Worm (Caenorhabditis elegans): ENCODE results near the gene clec-66.

clec-66 gene

ce11 chrII:12944587-12945126, 40.5 kb downstream of the clec-66 start (continued):
- peak; percentile 81 to 86 for TF ChIP-seq efl-1 (optimal IDR thresholded peaks at IDR 0.05)
- peak; percentile 67 to 98 for TF ChIP-seq efl-1 (GFP tag; optimal IDR thresholded peaks at IDR 0.05 in 1 of 2)
- TF ChIP-seq nhr-19 (GFP tag; conservative IDR thresholded peaks at IDR 0.05), result peak; percentile 98
- no peak for TF ChIP-seq ceh-63 (GFP tag; optimal IDR thresholded peaks at IDR 0.05)
- no peak for TF ChIP-seq alr-1 (tag; optimal IDR thresholded peaks at IDR 0.05; ENCODE audit: borderline replicate concordance)
- TF ChIP-seq snu-23 (GFP tag; optimal IDR thresholded peaks at IDR 0.05), result peak; percentile 97
- TF ChIP-seq nhr-11 (tag; optimal IDR thresholded peaks at IDR 0.05), result peak; percentile 70
- peak; percentile 93 for TF ChIP-seq aly-2 (tag; optimal IDR thresholded peaks at IDR 0.05)
- no peak for TF ChIP-seq pag-3 (tag; optimal IDR thresholded peaks at IDR 0.05; ENCODE audit: borderline replicate concordance, insufficient read depth)
- peak; percentile 85 for TF ChIP-seq ztf-4 (tag; optimal IDR thresholded peaks at IDR 0.05)
- peak; percentile 35 for TF ChIP-seq lin-15B (tag; optimal IDR thresholded peaks at IDR 0.05)
- TF ChIP-seq unc-30 (tag; optimal IDR thresholded peaks at IDR 0.05), result no peak
- peak; percentile 46 for TF ChIP-seq nhr-237 (tag; optimal IDR thresholded peaks at IDR 0.05)
- peak; percentile 97 for TF ChIP-seq nhr-20 (tag; optimal IDR thresholded peaks at IDR 0.05)
- TF ChIP-seq F16B12.6 (tag; optimal IDR thresholded peaks at IDR 0.05), result peak; percentile 39
- peak; percentile 57 to 71 (median 69) for TF ChIP-seq dpl-1 (GFP tag; optimal IDR thresholded peaks at IDR 0.05)
- TF ChIP-seq lin-35 (GFP tag; optimal IDR thresholded peaks at IDR 0.05), result peak; percentile 69 to 89
- peak; percentile 92 for TF ChIP-seq zip-4 (GFP tag; optimal IDR thresholded peaks at IDR 0.05)
- TF ChIP-seq vab-15 (tag; optimal IDR thresholded peaks at IDR 0.05), result no peak
- TF ChIP-seq aha-1 (tag; optimal IDR thresholded peaks at IDR 0.05), result peak; percentile 25
- peak; percentile 89 for TF ChIP-seq C04F5.9 (tag; optimal IDR thresholded peaks at IDR 0.05)
- TF ChIP-seq hlh-17 (GFP tag; optimal IDR thresholded peaks at IDR 0.05; ENCODE audit: borderline replicate concordance), result no peak
- peak; percentile 98 for TF ChIP-seq swsn-7 (tag; optimal IDR thresholded peaks at IDR 0.05)
- peak; percentile 98 for TF ChIP-seq nhr-71 (tag; optimal IDR thresholded peaks at IDR 0.05)
- no peak for TF ChIP-seq unc-62 (GFP tag; optimal IDR thresholded peaks at IDR 0.05)
- TF ChIP-seq xbp-1 (tag; optimal IDR thresholded peaks at IDR 0.05), result peak; percentile 94
- peak; percentile 91 for TF ChIP-seq hpl-2 (GFP tag; optimal IDR thresholded peaks at IDR 0.05)
- peak; percentile 80 for TF ChIP-seq mep-1 (tag; optimal IDR thresholded peaks at IDR 0.05)
- peak; percentile 79 to 85 for TF ChIP-seq lsy-2 (tag; optimal IDR thresholded peaks at IDR 0.05)
- TF ChIP-seq unc-86 (tag; optimal IDR thresholded peaks at IDR 0.05), result peak; percentile 91
- TF ChIP-seq nhr-85 (tag), result peak; percentile 97
- TF ChIP-seq sox-4 (tag; optimal IDR thresholded peaks at IDR 0.05), result peak; percentile 81
- peak; percentile 77 for TF ChIP-seq mef-2 (tag; optimal IDR thresholded peaks at IDR 0.05)
- peak; percentile 97 for TF ChIP-seq grh-1 (GFP tag; IDR thresholded peaks at IDR 0.05)
- TF ChIP-seq hlh-4 (tag; optimal IDR thresholded peaks at IDR 0.05), result peak; percentile 49
- peak; percentile 43 for TF ChIP-seq blmp-1 (tag; optimal IDR thresholded peaks at IDR 0.05)
- TF ChIP-seq nhr-12 (tag; optimal IDR thresholded peaks at IDR 0.05), result no peak
- peak; percentile 94 for TF ChIP-seq tbx-2 (tag; optimal IDR thresholded peaks at IDR 0.05)
- TF ChIP-seq rnt-1 (tag; optimal IDR thresholded peaks at IDR 0.05), result peak; percentile 95
- TF ChIP-seq fkh-8 (tag; optimal IDR thresholded peaks at IDR 0.05), result peak; percentile 95
- peak; percentile 42 for TF ChIP-seq nhr-76 (tag; optimal IDR thresholded peaks at IDR 0.05)
- peak; percentile 62 for TF ChIP-seq pqm-1 (tag; optimal IDR thresholded peaks at IDR 0.05)
- peak; percentile 55 to 95 for TF ChIP-seq ztf-11 (tag; optimal IDR thresholded peaks at IDR 0.05)
- TF ChIP-seq sptf-1 (tag; optimal IDR thresholded peaks at IDR 0.05), result no peak
- peak; percentile 63 for TF ChIP-seq C16A3.4 (tag; optimal IDR thresholded peaks at IDR 0.05)
- no peak for TF ChIP-seq ces-1 (GFP tag; optimal IDR thresholded peaks at IDR 0.05)
- peak; percentile 100 for TF ChIP-seq ama-1 (optimal IDR thresholded peaks at IDR 0.05)
- peak; percentile 76 for TF ChIP-seq skn-1 (tag; optimal IDR thresholded peaks at IDR 0.05)
- TF ChIP-seq nhr-77 (tag; optimal IDR thresholded peaks at IDR 0.05), result peak; percentile 92
- TF ChIP-seq egl-27 (tag; optimal IDR thresholded peaks at IDR 0.05), result peak; percentile 12 to 74
- TF ChIP-seq irx-1 (tag; optimal IDR thresholded peaks at IDR 0.05), result peak; percentile 95
- peak; percentile 88 for TF ChIP-seq unc-130 (tag; optimal IDR thresholded peaks at IDR 0.05)
- TF ChIP-seq nhr-84 (tag; optimal IDR thresholded peaks at IDR 0.05), result no peak
- TF ChIP-seq snpc-4 (tag; optimal IDR thresholded peaks at IDR 0.05), result peak; percentile 100

Data from whole organism, L1 larva.